Worm (Caenorhabditis elegans) whole organism, L4 larva: ENCODE measurements around the gene F38A5.2.

ENCODE experiments used
- F26F4.8 ChIP-seq: fragments of 200-800 bp; sonication (Bioruptor generic); conservative IDR thresholded peaks from 2 replicates; pipeline ENCODE4 v1.3.6; 2022; ENCODE audit warnings: missing genetic modification characterization, missing compliant biosample characterization
- T26A8.4 ChIP-seq: fragments of 200-800 bp; sonication (Bioruptor generic); IDR thresholded peaks from 2 replicates; pipeline ENCODE4 v1.3.6; 2022; ENCODE audit warnings: missing genetic modification characterization, missing compliant biosample characterization
- aha-1 ChIP-seq: fragments of 150-350 bp; peaks from one replicate; lab custom pipeline; 2014; ENCODE audit warnings: missing biosample characterization, missing genetic modification characterization
- ceh-20 ChIP-seq: fragments of 200-800 bp; sonication (Bioruptor generic); IDR thresholded peaks from 2 replicates; pipeline ENCODE4 v1.3.6; 2022; ENCODE audit warnings: missing genetic modification reagents, missing genetic modification characterization, missing compliant biosample characterization
- ceh-62 ChIP-seq: sonication (generic microtip); optimal IDR thresholded peaks from 2 replicates; lab custom pipeline; 2017; ENCODE audit warnings: missing biosample characterization, missing genetic modification characterization
- ctbp-1 ChIP-seq: fragments of 200-800 bp; sonication (Bioruptor generic); IDR thresholded peaks from 2 replicates; pipeline ENCODE4 v1.3.6; 2022; ENCODE audit warnings: missing genetic modification reagents, missing genetic modification characterization, missing compliant biosample characterization
- daf-16 ChIP-seq, 3 experiments: sonication (generic microtip); optimal IDR thresholded peaks; 2 replicates each; lab custom pipeline; 2016 to 2017; ENCODE audit warnings: missing genetic modification characterization in 3 of 3, missing genetic modification reagents in 3 of 3, mild to moderate bottlenecking in 2 of 3, missing compliant biosample characterization in 2 of 3, missing biosample characterization in 1 of 3, moderate library complexity in 1 of 3
- daf-19 ChIP-seq: fragments of 200-800 bp; sonication (Bioruptor generic); conservative IDR thresholded peaks from 2 replicates; pipeline ENCODE4 v1.3.6; 2022; ENCODE audit warnings: missing genetic modification characterization, missing compliant biosample characterization
- dmd-6 ChIP-seq: fragments of 200-800 bp; sonication (Bioruptor generic); IDR thresholded peaks from 2 replicates; pipeline ENCODE4 v1.3.6; 2022; ENCODE audit warnings: missing genetic modification reagents, missing genetic modification characterization, missing compliant biosample characterization
- dve-1 ChIP-seq: sonication (generic microtip); optimal IDR thresholded peaks from 2 replicates; lab custom pipeline; 2017; ENCODE audit warnings: antibody characterized with exemption, mild to moderate bottlenecking, missing genetic modification characterization, missing compliant biosample characterization; ENCODE audit not compliant: insufficient read depth
- hif-1 ChIP-seq, 2 experiments: sonication (generic microtip); optimal IDR thresholded peaks; 2 replicates each; lab custom pipeline; 2016 to 2017; ENCODE audit warnings: missing compliant biosample characterization in 2 of 2, missing genetic modification characterization in 2 of 2, missing genetic modification reagents in 2 of 2, missing genotype in 2 of 2, mild to moderate bottlenecking in 1 of 2
- hlh-11 ChIP-seq: fragments of 200-800 bp; sonication (Bioruptor generic); optimal IDR thresholded peaks from 2 replicates; lab custom pipeline; 2018; ENCODE audit warnings: mild to moderate bottlenecking, missing genetic modification characterization, missing compliant biosample characterization
- hlh-30 ChIP-seq: sonication (generic microtip); optimal IDR thresholded peaks from 2 replicates; lab custom pipeline; 2017; ENCODE audit warnings: antibody characterized with exemption, mild to moderate bottlenecking, missing genetic modification characterization, missing compliant biosample characterization; ENCODE audit not compliant: insufficient read depth
- jun-1 ChIP-seq: fragments of 150-350 bp; optimal IDR thresholded peaks from 2 replicates; lab custom pipeline; 2014; ENCODE audit warnings: missing biosample characterization, missing genetic modification reagents, missing genetic modification characterization
- lsy-2 ChIP-seq, 2 experiments: fragments of 150-350 bp in 1 of 2; sonication (generic microtip) in 1 of 2; optimal IDR thresholded peaks; 2 replicates each; lab custom pipeline; 2014 to 2017; ENCODE audit warnings: missing biosample characterization in 2 of 2, missing genetic modification characterization in 2 of 2
- mdl-1 ChIP-seq, 2 experiments: fragments of 150-350 bp in 1 of 2; sonication (generic microtip) in 1 of 2; optimal IDR thresholded peaks; 2 replicates each; lab custom pipeline; 2014 to 2017; ENCODE audit warnings: missing biosample characterization in 2 of 2, missing genetic modification characterization in 2 of 2
- mdt-29 ChIP-seq: fragments of 200-800 bp; sonication (Bioruptor generic); IDR thresholded peaks from 2 replicates; pipeline ENCODE4 v1.3.6; 2022; ENCODE audit warnings: missing genetic modification reagents, missing genetic modification characterization, missing compliant biosample characterization
- mep-1 ChIP-seq: fragments of 150-350 bp; sonication (generic microtip); optimal IDR thresholded peaks from 3 replicates; lab custom pipeline; 2014; ENCODE audit warnings: missing biosample characterization, missing genetic modification characterization
- mxl-3 ChIP-seq: fragments of 200-800 bp; sonication (Bioruptor generic); optimal IDR thresholded peaks from 2 replicates; lab custom pipeline; 2018; ENCODE audit warnings: mild to moderate bottlenecking, missing genetic modification characterization, missing compliant biosample characterization
- nhr-25 ChIP-seq: sonication (generic microtip); optimal IDR thresholded peaks from 2 replicates; lab custom pipeline; 2017; ENCODE audit warnings: missing genetic modification characterization, mild to moderate bottlenecking, missing compliant biosample characterization, antibody characterized with exemption, moderate library complexity, borderline replicate concordance; ENCODE audit not compliant: insufficient read depth
- nhr-28 ChIP-seq: fragments of 150-350 bp; optimal IDR thresholded peaks from 2 replicates; lab custom pipeline; 2014; ENCODE audit warnings: missing biosample characterization, missing genetic modification characterization
- nhr-41 ChIP-seq: fragments of 200-800 bp; sonication (Bioruptor generic); IDR thresholded peaks from 2 replicates; pipeline ENCODE4 v1.3.6; 2022; ENCODE audit warnings: missing genetic modification reagents, missing genetic modification characterization, missing compliant biosample characterization
- nhr-6 ChIP-seq: fragments of 150-350 bp; optimal IDR thresholded peaks from 2 replicates; lab custom pipeline; 2014; ENCODE audit warnings: missing biosample characterization, missing genetic modification characterization
- pha-4 ChIP-seq, 2 experiments: fragments of 150-350 bp in 1 of 2; fragments of 200-800 bp in 1 of 2; sonication (Bioruptor generic) in 1 of 2; IDR thresholded peaks in 1 of 2; optimal IDR thresholded peaks in 1 of 2; 2 replicates each; pipeline versions ENCODE4 v1.3.6 to Lab custom; 2014 to 2022; ENCODE audit warnings: missing genetic modification characterization in 2 of 2, missing genetic modification reagents in 2 of 2, missing biosample characterization in 1 of 2, missing compliant biosample characterization in 1 of 2
- php-3 ChIP-seq: fragments of 200-800 bp; sonication (Bioruptor generic); IDR thresholded peaks from 2 replicates; pipeline ENCODE4 v1.3.6; 2022; ENCODE audit warnings: missing genetic modification reagents, missing genetic modification characterization, missing compliant biosample characterization
- pqm-1 ChIP-seq: sonication (generic microtip); optimal IDR thresholded peaks from 2 replicates; lab custom pipeline; 2017; ENCODE audit warnings: missing biosample characterization, missing genetic modification characterization
- set-16 ChIP-seq: fragments of 200-800 bp; sonication (Bioruptor generic); IDR thresholded peaks from 2 replicates; pipeline ENCODE4 v1.3.6; 2022; ENCODE audit warnings: missing genetic modification reagents, missing genetic modification characterization, missing compliant biosample characterization
- snpc-1.2 ChIP-seq: fragments of 200-800 bp; sonication (Bioruptor generic); IDR thresholded peaks from 2 replicates; pipeline ENCODE4 v1.3.6; 2022; ENCODE audit warnings: missing genetic modification reagents, missing genetic modification characterization, missing compliant biosample characterization
- spr-1 ChIP-seq: sonication (generic microtip); optimal IDR thresholded peaks from 2 replicates; lab custom pipeline; 2016; ENCODE audit warnings: mild to moderate bottlenecking, missing genetic modification characterization, missing compliant biosample characterization
- unc-39 ChIP-seq: sonication (generic microtip); optimal IDR thresholded peaks from 2 replicates; lab custom pipeline; 2017; ENCODE audit warnings: missing biosample characterization, missing genetic modification characterization
- unc-62 ChIP-seq, 3 experiments: fragments of 150-350 bp in 1 of 3; sonication (generic microtip); optimal IDR thresholded peaks in 2 of 3; peaks in 1 of 3; 1 replicate in 1 of 3; 2 replicates in 2 of 3; lab custom pipeline; 2014 to 2017; ENCODE audit warnings: missing biosample characterization in 3 of 3, missing genetic modification characterization in 3 of 3, missing genetic modification reagents in 3 of 3, missing genotype in 1 of 3
- zip-2 ChIP-seq: fragments of 150-350 bp; optimal IDR thresholded peaks from 2 replicates; lab custom pipeline; 2014; ENCODE audit warnings: missing biosample characterization, missing genetic modification characterization

The F38A5.2 gene

ce11 chrIV:6576728-6577101 lies 8.5 kb downstream of the F38A5.2 start (continued):
- TF ChIP-seq hif-1 (tag; optimal IDR thresholded peaks at IDR 0.05; lab: Kevin White, UChicago): peak in 1 of 2 experiments; percentile 17
- peak; percentile 63 for TF ChIP-seq nhr-25
- TF ChIP-seq nhr-28 (tag; lab: Kevin White, UChicago): peak; percentile 67
- TF ChIP-seq hlh-30 (tag; lab: Kevin White, UChicago): peak; percentile 59
- no peak for TF ChIP-seq ceh-62
- no peak for TF ChIP-seq jun-1
- peak; percentile 87 for TF ChIP-seq dve-1 (tag; lab: Kevin White, UChicago)
- TF ChIP-seq mdl-1 (tag; optimal IDR thresholded peaks at IDR 0.05; lab: Kevin White, UChicago): peak in 1 of 2 experiments; percentile 36
- peak; percentile 19; the same call in 1 of the 2 replicates for TF ChIP-seq dmd-6 (GFP tag; lab: Robert Waterston, UW)
- TF ChIP-seq nhr-6 (tag; lab: Kevin White, UChicago): peak; percentile 30

DNA sequence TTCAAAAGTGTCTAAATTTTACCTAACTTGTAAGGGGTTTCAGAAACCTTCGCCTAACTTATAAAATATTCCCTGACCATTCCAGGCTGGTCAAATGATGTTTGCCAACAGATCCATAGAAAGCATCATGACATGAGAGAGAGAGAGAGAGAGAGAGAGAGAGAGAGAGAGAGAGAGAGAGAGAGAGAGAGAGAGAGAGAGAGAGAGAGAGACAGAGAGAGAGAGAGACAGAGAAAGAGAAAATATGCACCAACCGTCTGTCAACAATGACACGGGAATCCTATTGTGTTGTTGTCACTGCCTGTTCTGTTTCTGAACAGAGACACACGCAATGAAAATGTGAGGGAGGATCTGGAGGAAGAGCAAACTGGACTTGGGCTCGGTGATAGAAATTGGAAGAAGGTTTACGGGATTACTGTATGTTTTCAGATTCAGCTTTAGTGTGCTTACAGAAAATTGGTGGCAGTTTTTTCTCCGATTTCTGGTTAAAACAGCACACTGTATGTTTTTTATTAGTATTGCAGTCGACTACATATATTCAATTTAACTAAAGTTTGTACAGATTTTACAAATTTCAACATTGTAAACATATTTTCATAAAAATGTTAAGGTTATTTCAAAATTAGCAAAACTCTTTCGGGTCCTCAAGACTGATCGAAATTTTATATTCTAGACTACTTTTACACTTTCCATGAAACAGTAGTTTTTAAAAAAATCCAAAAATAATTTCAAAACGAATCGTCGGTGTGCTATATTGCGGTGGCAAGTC lies 9.1 kb downstream of the F38A5.2 start:
- TF ChIP-seq nhr-41 (GFP tag; lab: Robert Waterston, UW) (no peak), T26A8.4 (GFP tag; lab: Robert Waterston, UW) (0 out of 2 replicates have a peak, but pooled peaks have one; percentile 42), mdt-29 (GFP tag; lab: Robert Waterston, UW) (no peak), set-16 (GFP tag; lab: Robert Waterston, UW) (peak; percentile 73; the same call in 1 of the 2 replicates), nhr-28 (tag; lab: Kevin White, UChicago) (peak; percentile 34), spr-1 (tag; lab: Kevin White, UChicago) (no peak), dve-1 (tag; lab: Kevin White, UChicago) (peak; percentile 85), mxl-3 (peak; percentile 28), ceh-20 (GFP tag; lab: Robert Waterston, UW) (no peak), hlh-11 (tag; lab: Kevin White, UChicago) (peak; percentile 52), zip-2 (tag; lab: Kevin White, UChicago) (no peak), ctbp-1 (no peak), unc-62 (GFP tag; optimal IDR thresholded peaks at IDR 0.05 in 1 of 2; lab: Kevin White, UChicago) (peak in 1 of 2 experiments; percentile 55), unc-62 (tag; optimal IDR thresholded peaks at IDR 0.05; lab: Kevin White, UChicago) (no peak), daf-16 (GFP tag; optimal IDR thresholded peaks at IDR 0.05; lab: Kevin White, UChicago) (no peak), daf-16 (tag; optimal IDR thresholded peaks at IDR 0.05; lab: Kevin White, UChicago) (peak; percentile 74), hlh-30 (tag; lab: Kevin White, UChicago) (peak; percentile 46), pha-4 (GFP tag; IDR thresholded peaks at IDR 0.05; lab: Robert Waterston, UW) (no peak; the same call in 1 of the 2 replicates), pha-4 (tag; optimal IDR thresholded peaks at IDR 0.05; lab: Kevin White, UChicago) (peak; percentile 68), mep-1 (tag; lab: Kevin White, UChicago) (peak; percentile 42), aha-1 (tag; lab: Kevin White, UChicago) (peak; percentile 69)

DNA sequence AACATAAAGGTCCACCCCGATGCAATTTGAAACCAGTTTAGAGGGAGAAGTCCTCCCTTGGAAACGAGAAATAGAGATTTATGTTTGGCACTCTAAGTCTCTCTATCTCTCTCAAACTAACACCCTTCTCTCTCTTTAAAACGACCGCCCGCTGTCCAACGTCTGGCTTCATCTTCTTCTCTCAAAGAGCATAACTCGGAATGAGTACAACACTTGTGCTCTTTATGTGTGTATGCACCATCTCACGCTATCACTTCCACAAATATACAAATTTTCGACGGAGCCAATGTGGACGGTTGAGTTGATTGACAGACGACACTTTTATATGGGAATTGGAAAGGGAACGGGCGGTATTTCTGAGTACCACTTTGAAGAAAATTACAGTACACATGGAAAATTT lies 10.9 kb downstream of the F38A5.2 start:
- 0 out of 2 replicates have a peak, but pooled peaks have one; percentile 22 for TF ChIP-seq php-3 (GFP tag; lab: Robert Waterston, UW)
- no peak for TF ChIP-seq snpc-1.2 (GFP tag; lab: Robert Waterston, UW)
- TF ChIP-seq unc-62 (GFP tag; optimal IDR thresholded peaks at IDR 0.05 in 1 of 2; lab: Kevin White, UChicago): peak in 1 of 2 experiments; percentile 29
- no peak for TF ChIP-seq unc-62 (tag; optimal IDR thresholded peaks at IDR 0.05; lab: Kevin White, UChicago)
- TF ChIP-seq hlh-30 (tag; lab: Kevin White, UChicago): no peak
- TF ChIP-seq mep-1 (tag; lab: Kevin White, UChicago): peak; percentile 34
- no peak for TF ChIP-seq unc-39
- TF ChIP-seq lsy-2 (tag; optimal IDR thresholded peaks at IDR 0.05; lab: Kevin White, UChicago): peak in 1 of 2 experiments; percentile 13
- 0 out of 2 replicates have a peak, but pooled peaks have one; percentile 35 for TF ChIP-seq daf-19 (GFP tag; lab: Robert Waterston, UW)
- TF ChIP-seq mxl-3: peak; percentile 36
- peak; percentile 67 for TF ChIP-seq dmd-6 (GFP tag; lab: Robert Waterston, UW)
- peak; percentile 67 for TF ChIP-seq dve-1 (tag; lab: Kevin White, UChicago)
- TF ChIP-seq nhr-28 (tag; lab: Kevin White, UChicago): peak; percentile 66
- no peak for TF ChIP-seq daf-16 (GFP tag; optimal IDR thresholded peaks at IDR 0.05; lab: Kevin White, UChicago)
- peak; percentile 53 for TF ChIP-seq daf-16 (tag; optimal IDR thresholded peaks at IDR 0.05; lab: Kevin White, UChicago)
- peak; percentile 70 for TF ChIP-seq hlh-11 (tag; lab: Kevin White, UChicago)
- TF ChIP-seq aha-1 (tag; lab: Kevin White, UChicago): peak; percentile 63
- TF ChIP-seq F26F4.8 (GFP tag; lab: Robert Waterston, UW): no peak
- peak; percentile 63 for TF ChIP-seq pqm-1 (tag; lab: Kevin White, UChicago)
